Fruit fly (Drosophila melanogaster): ENCODE measurements around the gene nullo.

DNA sequence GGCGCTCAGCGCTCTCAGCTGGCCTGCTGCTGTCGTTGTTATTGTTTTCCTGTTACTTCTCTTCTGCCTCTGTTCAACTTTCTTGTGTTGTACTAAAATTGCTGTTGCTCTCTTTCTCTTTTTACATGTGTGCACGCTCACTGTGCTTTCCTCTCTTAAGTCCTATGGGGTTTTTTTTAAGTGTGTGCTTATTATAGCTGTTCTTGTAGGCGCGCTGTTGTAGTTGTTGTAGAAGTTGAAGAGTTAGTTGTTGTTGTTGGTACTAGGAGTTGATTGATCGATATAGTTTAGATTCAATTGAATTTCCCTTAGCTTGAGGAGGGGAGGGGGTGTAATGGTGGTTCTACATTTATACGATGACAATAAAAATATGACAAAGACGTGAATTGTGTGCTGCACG lies 42.6 kb downstream of the nullo start:
- no peak for TF ChIP-seq gt (GFP tag; IDR thresholded peaks at IDR 0.05)
- no peak for TF ChIP-seq ham (GFP tag; IDR thresholded peaks at IDR 0.05)
